Worm (Caenorhabditis elegans) whole organism, late embryonic: ENCODE data around the gene unc-47.

ENCODE experiments used
- C08G9.2 ChIP-seq: sonication (generic microtip); optimal IDR thresholded peaks from 2 replicates; lab custom pipeline; 2016; ENCODE audit warnings: mild to moderate bottlenecking, missing genetic modification characterization, moderate library complexity, missing compliant biosample characterization
- C38D4.7 ChIP-seq: fragments of 200-800 bp; sonication (Bioruptor generic); optimal IDR thresholded peaks from 2 replicates; lab custom pipeline; 2018; ENCODE audit warnings: mild to moderate bottlenecking, missing genetic modification characterization, moderate library complexity, missing compliant biosample characterization
- fkh-6 ChIP-seq: sonication (generic microtip); optimal IDR thresholded peaks from 2 replicates; lab custom pipeline; 2016; ENCODE audit warnings: missing genetic modification characterization, missing compliant biosample characterization
- pat-9 ChIP-seq: fragments of 200-800 bp; sonication (Bioruptor generic); optimal IDR thresholded peaks from 2 replicates; lab custom pipeline; 2018; ENCODE audit warnings: mild to moderate bottlenecking, missing genetic modification characterization, moderate library complexity, missing compliant biosample characterization
- pax-1 ChIP-seq: fragments of 150-350 bp; optimal IDR thresholded peaks from 2 replicates; lab custom pipeline; 2014; ENCODE audit warnings: missing biosample characterization, missing genetic modification characterization
- rnt-1 ChIP-seq: sonication (generic microtip); optimal IDR thresholded peaks from 2 replicates; lab custom pipeline; 2016; ENCODE audit warnings: missing genetic modification characterization, missing compliant biosample characterization
- sox-2 ChIP-seq: fragments of 200-800 bp; sonication (Bioruptor generic); IDR thresholded peaks from 2 replicates; pipeline ENCODE4 v1.3.6; 2022; ENCODE audit warnings: missing genetic modification reagents, missing genetic modification characterization, missing compliant biosample characterization
- tbx-2 ChIP-seq: sonication (generic microtip); optimal IDR thresholded peaks from 2 replicates; lab custom pipeline; 2016; ENCODE audit warnings: missing genetic modification characterization, missing compliant biosample characterization
- unc-3 ChIP-seq, 2 experiments: fragments of 200-800 bp in 1 of 2; sonication (Bioruptor generic) in 1 of 2; sonication (generic microtip) in 1 of 2; conservative IDR thresholded peaks in 1 of 2; optimal IDR thresholded peaks in 1 of 2; 2 replicates each; pipeline versions ENCODE4 v1.3.6 to Lab custom; 2016 to 2022; ENCODE audit warnings: missing compliant biosample characterization in 2 of 2, missing genetic modification characterization in 2 of 2, missing genetic modification reagents in 1 of 2
- ztf-16 ChIP-seq: sonication (generic microtip); optimal IDR thresholded peaks from 2 replicates; lab custom pipeline; 2017; ENCODE audit warnings: missing genetic modification characterization, missing compliant biosample characterization

DNA sequence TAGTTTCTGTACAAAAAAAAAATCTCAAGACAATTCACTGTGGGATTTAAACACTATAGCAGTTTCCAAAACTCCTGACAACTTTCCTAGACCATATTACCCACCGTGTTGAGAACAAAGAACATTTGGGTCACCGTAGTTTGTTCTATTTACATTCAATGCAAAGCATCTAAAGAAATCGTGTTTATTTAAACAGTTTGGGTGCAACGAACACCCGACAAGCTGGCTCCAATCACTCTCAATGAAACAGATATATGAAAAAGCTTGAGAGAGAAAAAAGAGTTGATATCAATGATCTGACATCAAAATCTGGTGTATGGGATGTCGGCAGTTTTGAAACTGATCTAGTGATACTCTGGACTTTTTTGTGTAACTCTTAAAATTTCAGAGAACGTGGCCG is 31.1 kb downstream of the unc-47 start:
- TF ChIP-seq C38D4.7 (GFP tag; lab: Kevin White, UChicago) (no peak), tbx-2 (tag; lab: Kevin White, UChicago) (no peak), fkh-6 (no peak), unc-3 (GFP tag; conservative IDR thresholded peaks at IDR 0.05; lab: Robert Waterston, UW) (no peak), unc-3 (tag; optimal IDR thresholded peaks at IDR 0.05; lab: Kevin White, UChicago) (no peak), sox-2 (GFP tag; lab: Robert Waterston, UW) (no peak), pat-9 (tag; lab: Kevin White, UChicago) (no peak), rnt-1 (tag; lab: Kevin White, UChicago) (no peak), ztf-16 (tag; lab: Kevin White, UChicago) (no peak), C08G9.2 (tag; lab: Kevin White, UChicago) (no peak), pax-1 (no peak)
